Worm (Caenorhabditis elegans) whole organism, late embryonic: ENCODE data around the gene C33D9.13.

Source experiments
- F13H6.1 ChIP-seq: sonication (generic microtip); optimal IDR thresholded peaks from 2 replicates; lab custom pipeline; 2016; ENCODE audit warnings: missing genetic modification characterization, missing compliant biosample characterization
- ceh-6 ChIP-seq: fragments of 200-800 bp; sonication (Bioruptor generic); optimal IDR thresholded peaks from 2 replicates; lab custom pipeline; 2018; ENCODE audit warnings: mild to moderate bottlenecking, missing genetic modification characterization, missing compliant biosample characterization
- ets-4 ChIP-seq: sonication (generic microtip); optimal IDR thresholded peaks from 2 replicates; lab custom pipeline; 2016; ENCODE audit warnings: missing genetic modification characterization, missing compliant biosample characterization

ce11 chrIV:8748967-8749366, 36.1 kb downstream of the C33D9.13 start:
- no peak for TF ChIP-seq ets-4 (tag; lab: Kevin White, UChicago)
- TF ChIP-seq ceh-6 (GFP tag; lab: Kevin White, UChicago), result no peak
- no peak for TF ChIP-seq F13H6.1
